Worm (Caenorhabditis elegans) whole organism, young adult: Measurements from ENCODE around the gene B0416.11.

Source experiments
- ama-1 ChIP-seq, 3 experiments: fragments of 150-350 bp in 1 of 3; sonication (generic microtip) in 2 of 3; optimal IDR thresholded peaks; 2 replicates each; lab custom pipeline; 2014 to 2018; ENCODE audit warnings: missing biosample characterization in 2 of 3, missing genetic modification characterization in 2 of 3, missing genetic modification reagents in 2 of 3
- cebp-1 ChIP-seq, 2 experiments: fragments of 200-800 bp in 1 of 2; sonication (Bioruptor generic) in 1 of 2; sonication (generic microtip) in 1 of 2; IDR thresholded peaks in 1 of 2; optimal IDR thresholded peaks in 1 of 2; 2 replicates each; pipeline versions ENCODE4 v1.3.6 to Lab custom; 2017 to 2022; ENCODE audit warnings: missing compliant biosample characterization in 2 of 2, missing genetic modification characterization in 2 of 2, mild to moderate bottlenecking in 1 of 2, missing genetic modification reagents in 1 of 2, moderate library complexity in 1 of 2
- let-607 ChIP-seq, 2 experiments: fragments of 200-800 bp in 1 of 2; sonication (Bioruptor generic) in 1 of 2; sonication (generic microtip) in 1 of 2; optimal IDR thresholded peaks; 2 replicates each; lab custom pipeline; 2016 to 2018; ENCODE audit warnings: mild to moderate bottlenecking in 2 of 2, missing compliant biosample characterization in 2 of 2, missing genetic modification characterization in 2 of 2, moderate library complexity in 2 of 2, missing genotype in 1 of 2
- nfya-2 ChIP-seq: fragments of 200-800 bp; sonication (Bioruptor generic); IDR thresholded peaks from 2 replicates; pipeline ENCODE4 v1.3.6; 2022; ENCODE audit warnings: missing genetic modification reagents, missing genetic modification characterization, missing compliant biosample characterization
- snpc-4 ChIP-seq, 5 experiments: fragments of 150-350 bp in 1 of 5; sonication (generic microtip) in 4 of 5; optimal IDR thresholded peaks; 2 replicates each; lab custom pipeline; 2014 to 2018; ENCODE audit warnings: missing genetic modification characterization in 5 of 5, missing biosample characterization in 3 of 5, antibody characterized with exemption in 2 of 5, mild to moderate bottlenecking in 2 of 5, missing compliant biosample characterization in 2 of 5, missing genotype in 2 of 5, moderate library complexity in 2 of 5, missing genetic modification reagents in 1 of 5

DNA sequence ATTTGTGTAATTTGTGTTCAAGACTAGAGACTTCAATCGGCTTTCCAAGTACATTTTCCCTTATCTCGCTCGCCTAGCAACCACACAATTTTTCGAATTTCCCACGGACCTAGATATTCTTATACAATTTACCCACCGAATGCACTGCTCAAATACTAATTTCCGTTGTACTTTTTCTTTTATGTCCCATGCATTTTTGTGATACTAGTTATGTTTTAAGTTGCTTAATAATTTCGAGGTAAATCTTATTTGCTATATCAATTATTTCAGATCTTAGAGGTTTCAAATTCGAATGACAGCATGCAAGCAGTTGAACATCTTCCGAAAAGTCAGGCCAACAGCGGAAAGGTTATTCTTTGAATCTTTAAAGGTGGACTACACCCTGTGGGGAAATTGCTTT lies 23.4 kb downstream of the B0416.11 start, which contains the start of gene F18G5.1:
- TF ChIP-seq nfya-2 (GFP tag; lab: Robert Waterston, UW) (no peak), cebp-1 (GFP tag; IDR thresholded peaks at IDR 0.05; lab: Robert Waterston, UW) (no peak), cebp-1 (tag; optimal IDR thresholded peaks at IDR 0.05; lab: Kevin White, UChicago) (no peak), let-607 (tag; optimal IDR thresholded peaks at IDR 0.05; lab: Kevin White, UChicago) (no peak), ama-1 (optimal IDR thresholded peaks at IDR 0.05; lab: Kevin White, UChicago) (no peak), ama-1 (GFP tag; optimal IDR thresholded peaks at IDR 0.05; lab: Kevin White, UChicago) (no peak), snpc-4 (GFP tag; optimal IDR thresholded peaks at IDR 0.05; lab: Kevin White, UChicago) (no peak), snpc-4 (tag; optimal IDR thresholded peaks at IDR 0.05; lab: Kevin White, UChicago) (no peak)
